Fruit fly (Drosophila melanogaster) whole organism, embryonic: ENCODE results near the gene ppk17.

Experiments
- CG11696 ChIP-seq: fragments of 200-800 bp; sonication (Bioruptor generic); IDR thresholded peaks from 2 replicates; pipeline ENCODE4 v1.3.6; 2022; ENCODE audit warnings: missing biosample characterization, missing genetic modification characterization
- CG4707 ChIP-seq: fragments of 200-800 bp; sonication (Bioruptor generic); optimal IDR thresholded peaks from 2 replicates; lab custom pipeline; 2018; ENCODE audit warnings: missing biosample characterization, mild to moderate bottlenecking, missing genetic modification characterization, moderate library complexity
- CG6175 ChIP-seq: fragments of 200-800 bp; sonication (Bioruptor generic); IDR thresholded peaks from 3 replicates; pipeline ENCODE4 v1.3.6; 2022; ENCODE audit warnings: missing biosample characterization, missing genetic modification characterization
- Fer1 ChIP-seq: fragments of 200-800 bp; sonication (Bioruptor generic); optimal IDR thresholded peaks from 2 replicates; lab custom pipeline; 2017; ENCODE audit warnings: missing biosample characterization, mild to moderate bottlenecking, missing genetic modification characterization
- az2 ChIP-seq: fragments of 200-800 bp; sonication (Bioruptor generic); optimal IDR thresholded peaks from 3 replicates; lab custom pipeline; 2016; ENCODE audit warnings: missing biosample characterization, missing genetic modification characterization
- crol ChIP-seq: fragments of 200-800 bp; sonication (Bioruptor generic); IDR thresholded peaks from 2 replicates; pipeline ENCODE4 v1.3.6; 2022; ENCODE audit warnings: missing biosample characterization, missing genetic modification characterization
- dan ChIP-seq: fragments of 200-800 bp; sonication (Bioruptor generic); IDR thresholded peaks from 2 replicates; pipeline ENCODE4 v1.3.6; 2022; ENCODE audit warnings: missing biosample characterization, missing genetic modification characterization
- sr ChIP-seq: fragments of 200-800 bp; sonication (Bioruptor generic); IDR thresholded peaks from 3 replicates; pipeline ENCODE4 v1.3.6; 2022; ENCODE audit warnings: missing biosample characterization, missing genetic modification characterization

- TF ChIP-seq az2 (GFP tag; lab: Kevin White, UChicago), result no peak
- no peak for TF ChIP-seq sr (GFP tag; lab: Robert Waterston, UW)
- no peak for TF ChIP-seq dan (GFP tag; lab: Robert Waterston, UW)
- TF ChIP-seq CG4707, result no peak
- no peak for TF ChIP-seq CG11696 (GFP tag; lab: Robert Waterston, UW)
- no peak for TF ChIP-seq Fer1
- no peak for TF ChIP-seq crol (GFP tag; lab: Robert Waterston, UW)
- no peak for TF ChIP-seq CG6175
Observed at dm6 chr2L:16808752-16809151, 48.4 kb upstream of the ppk17 start.
